Fruit fly (Drosophila melanogaster) whole organism, embryonic: ENCODE measurements around the gene CG31898.

Experiments used
- Asciz ChIP-seq: fragments of 200-800 bp; sonication (Bioruptor generic); optimal IDR thresholded peaks from 2 replicates; lab custom pipeline; 2017; ENCODE audit warnings: missing biosample characterization, mild to moderate bottlenecking, missing genetic modification characterization, missing genetic modification reagents
- Atf3 ChIP-seq: fragments of 200-800 bp; sonication (Bioruptor generic); optimal IDR thresholded peaks from 3 replicates; lab custom pipeline; 2016; ENCODE audit warnings: missing biosample characterization, missing genetic modification characterization
- Bteb2 ChIP-seq: fragments of 200-800 bp; sonication (Bioruptor generic); optimal IDR thresholded peaks from 2 replicates; lab custom pipeline; 2016; ENCODE audit warnings: missing biosample characterization, missing genetic modification characterization
- CG11696 ChIP-seq: fragments of 200-800 bp; sonication (Bioruptor generic); IDR thresholded peaks from 2 replicates; pipeline ENCODE4 v1.3.6; 2022; ENCODE audit warnings: missing biosample characterization, missing genetic modification characterization
- CG12155 ChIP-seq: fragments of 200-800 bp; sonication (Bioruptor generic); optimal IDR thresholded peaks from 3 replicates; lab custom pipeline; 2016; ENCODE audit warnings: missing biosample characterization, missing genetic modification characterization
- CG13123 ChIP-seq: fragments of 200-800 bp; sonication (Bioruptor generic); optimal IDR thresholded peaks from 2 replicates; lab custom pipeline; 2016; ENCODE audit warnings: missing biosample characterization, missing genetic modification characterization
- CG17385 ChIP-seq: fragments of 200-800 bp; sonication (Bioruptor generic); optimal IDR thresholded peaks from 3 replicates; lab custom pipeline; 2018; ENCODE audit warnings: missing biosample characterization, mild to moderate bottlenecking, missing genetic modification characterization
- CG17912 ChIP-seq: fragments of 200-800 bp; sonication (Bioruptor generic); optimal IDR thresholded peaks from 2 replicates; lab custom pipeline; 2018; ENCODE audit warnings: missing biosample characterization, mild to moderate bottlenecking, missing genetic modification characterization
- CG2202 ChIP-seq: fragments of 200-800 bp; sonication (Bioruptor generic); optimal IDR thresholded peaks from 2 replicates; lab custom pipeline; 2018; ENCODE audit warnings: missing biosample characterization, mild to moderate bottlenecking, missing genetic modification characterization
- CG2712 ChIP-seq: fragments of 200-800 bp; optimal IDR thresholded peaks from 3 replicates; lab custom pipeline; 2019; ENCODE audit warnings: missing biosample characterization, mild to moderate bottlenecking, missing genetic modification characterization, moderate library complexity
- CG2875 ChIP-seq: fragments of 200-800 bp; sonication (Bioruptor generic); optimal IDR thresholded peaks from 2 replicates; lab custom pipeline; 2017; ENCODE audit warnings: missing biosample characterization, mild to moderate bottlenecking, missing genetic modification characterization, missing genetic modification reagents
- CG3726 ChIP-seq: fragments of 200-800 bp; sonication (Bioruptor generic); IDR thresholded peaks from 3 replicates; pipeline ENCODE4, ENCODE4 v1.3.6; 2022; ENCODE audit warnings: missing biosample characterization, missing genetic modification characterization
- CG4328 ChIP-seq: fragments of 200-800 bp; sonication (Bioruptor generic); optimal IDR thresholded peaks from 3 replicates; lab custom pipeline; 2017; ENCODE audit warnings: missing biosample characterization, missing genetic modification reagents, missing genetic modification characterization
- CG4404 ChIP-seq: fragments of 200-800 bp; sonication (Bioruptor generic); IDR thresholded peaks from 2 replicates; pipeline ENCODE4 v1.3.6; 2022; ENCODE audit warnings: missing biosample characterization, missing genetic modification characterization
- CG7745 ChIP-seq: fragments of 200-800 bp; sonication (Bioruptor generic); optimal IDR thresholded peaks from 2 replicates; lab custom pipeline; 2018; ENCODE audit warnings: missing biosample characterization, mild to moderate bottlenecking, missing genetic modification characterization, moderate library complexity
- CG7839 ChIP-seq: fragments of 200-800 bp; sonication (Bioruptor generic); optimal IDR thresholded peaks from 3 replicates; lab custom pipeline; 2018; ENCODE audit warnings: missing biosample characterization, mild to moderate bottlenecking, missing genetic modification characterization, moderate library complexity
- CG8388 ChIP-seq: fragments of 200-800 bp; sonication (Bioruptor generic); optimal IDR thresholded peaks from 2 replicates; lab custom pipeline; 2019; ENCODE audit warnings: missing biosample characterization, mild to moderate bottlenecking, missing genetic modification characterization, moderate library complexity
- CG8478 ChIP-seq: fragments of >200 bp; optimal IDR thresholded peaks from 2 replicates; lab custom pipeline; 2018
- Camta ChIP-seq: fragments of 200-800 bp; sonication (Bioruptor generic); optimal IDR thresholded peaks from 2 replicates; lab custom pipeline; 2016; ENCODE audit warnings: missing biosample characterization, missing genetic modification characterization
- CoRest ChIP-seq: fragments of 200-800 bp; sonication (Bioruptor generic); optimal IDR thresholded peaks from 3 replicates; lab custom pipeline; 2018; ENCODE audit warnings: missing biosample characterization, mild to moderate bottlenecking, missing genetic modification characterization, moderate library complexity
- Deaf1 ChIP-seq: fragments of 200-800 bp; optimal IDR thresholded peaks from 3 replicates; lab custom pipeline; 2019; ENCODE audit warnings: missing biosample characterization, mild to moderate bottlenecking, missing genetic modification characterization, moderate library complexity
- Dek ChIP-seq: fragments of 200-800 bp; sonication (Bioruptor generic); optimal IDR thresholded peaks from 3 replicates; lab custom pipeline; 2019; ENCODE audit warnings: missing biosample characterization, mild to moderate bottlenecking, missing genetic modification characterization, moderate library complexity
- Dip2 ChIP-seq: fragments of 200-800 bp; sonication (Bioruptor generic); IDR thresholded peaks from 2 replicates; pipeline ENCODE4 v1.3.6; 2022; ENCODE audit warnings: missing biosample characterization, missing genetic modification characterization
- Doc2 ChIP-seq: fragments of 200-800 bp; sonication (Bioruptor generic); IDR thresholded peaks from 2 replicates; pipeline ENCODE4 v1.3.6; 2022; ENCODE audit warnings: missing biosample characterization, missing genetic modification characterization
- Ets65A ChIP-seq: fragments of 200-800 bp; sonication (Bioruptor generic); peaks from one replicate; lab custom pipeline; 2016; ENCODE audit warnings: missing biosample characterization, missing genetic modification characterization
- Ets97D ChIP-seq: fragments of 200-800 bp; sonication (Bioruptor generic); optimal IDR thresholded peaks from 3 replicates; lab custom pipeline; 2016; ENCODE audit warnings: missing biosample characterization, missing genetic modification characterization
- Hmx ChIP-seq: fragments of 200-800 bp; sonication (Bioruptor generic); optimal IDR thresholded peaks from 2 replicates; lab custom pipeline; 2016; ENCODE audit warnings: missing biosample characterization, missing genetic modification characterization
- Hr3 ChIP-seq: fragments of 200-800 bp; sonication (Bioruptor generic); optimal IDR thresholded peaks from 3 replicates; lab custom pipeline; 2016; ENCODE audit warnings: missing biosample characterization, missing genetic modification characterization
- Mad ChIP-seq: fragments of 200-800 bp; sonication (Bioruptor generic); optimal IDR thresholded peaks from 2 replicates; lab custom pipeline; 2016; ENCODE audit warnings: missing biosample characterization, missing genetic modification characterization
- NC2α ChIP-seq: fragments of 200-800 bp; sonication (Bioruptor generic); optimal IDR thresholded peaks from 2 replicates; lab custom pipeline; 2016; ENCODE audit warnings: missing biosample characterization, missing genetic modification characterization
- Ptx1 ChIP-seq: fragments of 200-800 bp; sonication (Bioruptor generic); IDR thresholded peaks from 2 replicates; pipeline ENCODE4 v1.3.6; 2022; ENCODE audit warnings: missing biosample characterization, missing genetic modification characterization
- Sox102F ChIP-seq: fragments of 200-800 bp; sonication (Bioruptor generic); optimal IDR thresholded peaks from 2 replicates; lab custom pipeline; 2018; ENCODE audit warnings: missing biosample characterization, mild to moderate bottlenecking, missing genetic modification characterization, moderate library complexity
- Xbp1 ChIP-seq: fragments of 200-800 bp; sonication (Bioruptor generic); optimal IDR thresholded peaks from 3 replicates; lab custom pipeline; 2016; ENCODE audit warnings: missing biosample characterization, mild to moderate bottlenecking, missing genetic modification characterization
- cas ChIP-seq: fragments of 200-800 bp; sonication (Bioruptor generic); IDR thresholded peaks from 2 replicates; pipeline ENCODE4 v1.3.6; 2022; ENCODE audit warnings: missing biosample characterization, missing genetic modification characterization
- crol ChIP-seq: fragments of 200-800 bp; sonication (Bioruptor generic); IDR thresholded peaks from 2 replicates; pipeline ENCODE4 v1.3.6; 2022; ENCODE audit warnings: missing biosample characterization, missing genetic modification characterization
- eyg ChIP-seq: fragments of 200-800 bp; sonication (Bioruptor generic); optimal IDR thresholded peaks from 3 replicates; lab custom pipeline; 2016; ENCODE audit warnings: missing biosample characterization, missing genetic modification characterization
- fru ChIP-seq: fragments of >200 bp; optimal IDR thresholded peaks from 2 replicates; lab custom pipeline; 2017
- gcm2 ChIP-seq: fragments of 200-800 bp; sonication (Bioruptor generic); optimal IDR thresholded peaks from 2 replicates; lab custom pipeline; 2016; ENCODE audit warnings: missing biosample characterization, missing genetic modification characterization
- hb ChIP-seq: fragments of 200-800 bp; sonication (Bioruptor generic); IDR thresholded peaks from 3 replicates; pipeline ENCODE4 v1.3.6; 2022; ENCODE audit warnings: missing biosample characterization, missing genetic modification characterization; ENCODE audit not compliant: partially characterized antibody
- kay ChIP-seq: fragments of 200-800 bp; sonication (Bioruptor generic); optimal IDR thresholded peaks from 2 replicates; lab custom pipeline; 2016; ENCODE audit warnings: missing biosample characterization, missing genetic modification characterization
- ken ChIP-seq: fragments of 200-800 bp; sonication (Bioruptor generic); IDR thresholded peaks from 3 replicates; pipeline ENCODE4 v1.3.6; 2022; ENCODE audit warnings: missing biosample characterization, missing genetic modification characterization
- knrl ChIP-seq: fragments of 200-800 bp; sonication (Bioruptor generic); IDR thresholded peaks from 3 replicates; pipeline ENCODE4 v1.3.6; 2022; ENCODE audit warnings: missing biosample characterization, missing genetic modification characterization; ENCODE audit not compliant: partially characterized antibody
- org-1 ChIP-seq: fragments of 200-800 bp; sonication (Bioruptor generic); optimal IDR thresholded peaks from 2 replicates; lab custom pipeline; 2017; ENCODE audit warnings: missing biosample characterization, missing genetic modification characterization
- pb ChIP-seq: fragments of 200-800 bp; sonication (Bioruptor generic); optimal IDR thresholded peaks from 3 replicates; lab custom pipeline; 2016; ENCODE audit warnings: missing biosample characterization, missing genetic modification characterization
- pzg ChIP-seq: fragments of 200-800 bp; sonication (Bioruptor generic); optimal IDR thresholded peaks from 3 replicates; lab custom pipeline; 2018; ENCODE audit warnings: missing biosample characterization, mild to moderate bottlenecking, missing genetic modification characterization, moderate library complexity
- rib ChIP-seq: fragments of 200-800 bp; sonication (Bioruptor generic); IDR thresholded peaks from 2 replicates; pipeline ENCODE4 v1.3.6; 2022; ENCODE audit warnings: missing biosample characterization, missing genetic modification characterization
- slp2 ChIP-seq: fragments of 200-800 bp; sonication (Bioruptor generic); optimal IDR thresholded peaks from 2 replicates; lab custom pipeline; 2016; ENCODE audit warnings: missing biosample characterization, missing genetic modification characterization
- sob ChIP-seq: fragments of 200-800 bp; sonication (Bioruptor generic); IDR thresholded peaks from 2 replicates; pipeline ENCODE4 v1.3.6; 2022; ENCODE audit warnings: missing biosample characterization, missing genetic modification characterization
- tap ChIP-seq: fragments of 200-800 bp; optimal IDR thresholded peaks from 3 replicates; lab custom pipeline; 2019; ENCODE audit warnings: missing biosample characterization, mild to moderate bottlenecking, missing genetic modification characterization, moderate library complexity
- tgo ChIP-seq: fragments of 200-800 bp; sonication (Bioruptor generic); IDR thresholded peaks from 3 replicates; pipeline ENCODE4 v1.3.6; 2022; ENCODE audit warnings: missing biosample characterization, missing genetic modification characterization
- vfl ChIP-seq: fragments of 200-800 bp; sonication (Bioruptor generic); optimal IDR thresholded peaks from 2 replicates; lab custom pipeline; 2016; ENCODE audit warnings: missing biosample characterization, missing genetic modification characterization
- zen ChIP-seq: fragments of 200-800 bp; sonication (Bioruptor generic); optimal IDR thresholded peaks from 3 replicates; lab custom pipeline; 2018; ENCODE audit warnings: missing biosample characterization, mild to moderate bottlenecking, missing genetic modification characterization, moderate library complexity
- zfh2 ChIP-seq: fragments of 200-800 bp; sonication (Bioruptor generic); optimal IDR thresholded peaks from 2 replicates; lab custom pipeline; 2016; ENCODE audit warnings: missing biosample characterization, missing genetic modification characterization

The CG31898 gene

dm6 chr2L:8423460-8424089 is 23.4 kb downstream of the CG31898 start (continued):
- TF ChIP-seq Bteb2 (GFP tag; lab: Kevin White, UChicago) (no peak), eyg (no peak), knrl (GFP tag; lab: Robert Waterston, UW) (no peak), tap (tag; lab: Kevin White, UChicago) (peak; percentile 5), CG17912 (GFP tag; lab: Kevin White, UChicago) (no peak), Ptx1 (GFP tag; lab: Robert Waterston, UW) (no peak), kay (GFP tag; lab: Kevin White, UChicago) (peak; percentile 14), slp2 (GFP tag; lab: Kevin White, UChicago) (no peak), cas (GFP tag; lab: Robert Waterston, UW) (no peak), Doc2 (no peak), CG12155 (GFP tag; lab: Kevin White, UChicago) (no peak), hb (GFP tag; lab: Robert Waterston, UW) (no peak), tgo (GFP tag; lab: Robert Waterston, UW) (no peak), Atf3 (no peak), CG7745 (tag; lab: Kevin White, UChicago) (no peak), crol (GFP tag; lab: Robert Waterston, UW) (no peak), Mad (no peak), zen (no peak), pb (no peak), Asciz (GFP tag; lab: Kevin White, UChicago) (peak; percentile 2), NC2α (GFP tag; lab: Kevin White, UChicago) (no peak), sob (GFP tag; lab: Robert Waterston, UW) (no peak), CG8388 (GFP tag; lab: Kevin White, UChicago) (peak; percentile 3), Hr3 (GFP tag; lab: Kevin White, UChicago) (no peak), vfl (GFP tag; lab: Kevin White, UChicago) (no peak), Dip2 (GFP tag; lab: Robert Waterston, UW) (no peak), ken (GFP tag; lab: Robert Waterston, UW) (no peak), org-1 (GFP tag; lab: Kevin White, UChicago) (no peak), CG4328 (GFP tag; lab: Kevin White, UChicago) (no peak), CG2202 (tag; lab: Kevin White, UChicago) (no peak), Camta (GFP tag; lab: Kevin White, UChicago) (peak; percentile 28), CG17385 (GFP tag; lab: Kevin White, UChicago) (no peak), zfh2 (no peak), Ets65A (GFP tag; lab: Kevin White, UChicago) (no peak), Dek (tag; lab: Kevin White, UChicago) (no peak), Xbp1 (GFP tag; lab: Kevin White, UChicago) (no peak), CG2875 (peak; percentile 53), Deaf1 (tag; lab: Kevin White, UChicago) (no peak), CG7839 (tag; lab: Kevin White, UChicago) (no peak), CG13123 (GFP tag; lab: Kevin White, UChicago) (no peak), pzg (GFP tag; lab: Kevin White, UChicago) (no peak), CG11696 (GFP tag; lab: Robert Waterston, UW) (no peak), Hmx (GFP tag; lab: Kevin White, UChicago) (no peak), rib (GFP tag; lab: Robert Waterston, UW) (no peak), CG2712 (tag; lab: Kevin White, UChicago) (peak; percentile 47), Sox102F (no peak), CoRest (tag; lab: Kevin White, UChicago) (no peak), gcm2 (GFP tag; lab: Kevin White, UChicago) (no peak), CG3726 (GFP tag; lab: Robert Waterston, UW) (no peak), fru (lab: Kevin White, UChicago) (no peak), CG4404 (GFP tag; lab: Robert Waterston, UW) (no peak), CG8478 (lab: Kevin White, UChicago) (no peak), Ets97D (no peak)
